Worm (Caenorhabditis elegans) whole organism, L1 larva: ENCODE data around the gene sos-1.

Experiments used
- C04F5.9 ChIP-seq: sonication (generic microtip); optimal IDR thresholded peaks from 2 replicates; lab custom pipeline; 2016; ENCODE audit warnings: missing genetic modification characterization, missing compliant biosample characterization
- C16A3.4 ChIP-seq: fragments of 150-350 bp; optimal IDR thresholded peaks from 2 replicates; lab custom pipeline; 2014; ENCODE audit warnings: missing biosample characterization, missing genetic modification characterization
- C34B4.2 ChIP-seq: sonication (generic microtip); optimal IDR thresholded peaks from 2 replicates; lab custom pipeline; 2017; ENCODE audit warnings: mild to moderate bottlenecking, missing genetic modification characterization, missing compliant biosample characterization
- F16B12.6 ChIP-seq: fragments of 150-350 bp; optimal IDR thresholded peaks from 2 replicates; lab custom pipeline; 2014; ENCODE audit warnings: missing biosample characterization, missing genetic modification characterization
- Y116A8C.19 ChIP-seq: sonication (generic microtip); optimal IDR thresholded peaks from 2 replicates; lab custom pipeline; 2016; ENCODE audit warnings: missing compliant biosample characterization, missing genetic modification characterization, borderline replicate concordance
- aha-1 ChIP-seq: fragments of 150-350 bp; optimal IDR thresholded peaks from 2 replicates; lab custom pipeline; 2014; ENCODE audit warnings: missing biosample characterization, missing genetic modification characterization
- aly-2 ChIP-seq: fragments of 150-350 bp; optimal IDR thresholded peaks from 2 replicates; lab custom pipeline; 2014; ENCODE audit warnings: missing biosample characterization, missing genetic modification characterization
- ama-1 ChIP-seq: fragments of 150-350 bp; optimal IDR thresholded peaks from 2 replicates; lab custom pipeline; 2014
- ceh-82 ChIP-seq, 3 experiments: fragments of 150-350 bp in 1 of 3; sonication (generic microtip) in 2 of 3; optimal IDR thresholded peaks; 2 replicates each; lab custom pipeline; 2014 to 2017; ENCODE audit warnings: missing biosample characterization in 3 of 3, missing genetic modification characterization in 3 of 3
- efl-1 ChIP-seq, 4 experiments: fragments of 150-350 bp; optimal IDR thresholded peaks in 3 of 4; peaks in 1 of 4; 1 replicate in 1 of 4; 2 replicates in 3 of 4; lab custom pipeline; 2014; ENCODE audit warnings: missing biosample characterization in 2 of 4, missing genetic modification characterization in 2 of 4, missing genetic modification reagents in 2 of 4
- elt-2 ChIP-seq: sonication (generic microtip); optimal IDR thresholded peaks from 2 replicates; lab custom pipeline; 2016; ENCODE audit warnings: missing genetic modification characterization, mild to moderate bottlenecking, inconsistent platforms, missing compliant biosample characterization, missing genetic modification reagents
- elt-3 ChIP-seq, 6 experiments: fragments of 150-350 bp in 1 of 6; sonication (generic microtip); optimal IDR thresholded peaks; 2 replicates each; lab custom pipeline; 2017 to 2018; ENCODE audit warnings: missing biosample characterization in 6 of 6, missing genetic modification characterization in 6 of 6, inconsistent platforms in 1 of 6
- ets-5 ChIP-seq: fragments of 200-800 bp; sonication (Bioruptor generic); IDR thresholded peaks from 2 replicates; pipeline ENCODE4 v1.3.6; 2022; ENCODE audit warnings: missing genetic modification characterization, missing compliant biosample characterization
- fkh-10 ChIP-seq: sonication (generic microtip); optimal IDR thresholded peaks from 2 replicates; lab custom pipeline; 2017; ENCODE audit warnings: missing biosample characterization, missing genetic modification reagents, missing genetic modification characterization
- fkh-8 ChIP-seq: sonication (generic microtip); optimal IDR thresholded peaks from 2 replicates; lab custom pipeline; 2016; ENCODE audit warnings: mild to moderate bottlenecking, missing genetic modification characterization, missing compliant biosample characterization
- fos-1 ChIP-seq: fragments of 150-350 bp; optimal IDR thresholded peaks from 2 replicates; lab custom pipeline; 2014; ENCODE audit warnings: missing biosample characterization, missing genetic modification characterization
- hlh-4 ChIP-seq: sonication (generic microtip); optimal IDR thresholded peaks from 2 replicates; lab custom pipeline; 2016; ENCODE audit warnings: mild to moderate bottlenecking, missing genetic modification characterization, missing compliant biosample characterization
- hpl-2 ChIP-seq: fragments of 150-350 bp; optimal IDR thresholded peaks from 2 replicates; lab custom pipeline; 2014; ENCODE audit warnings: missing biosample characterization, missing genetic modification reagents, missing genetic modification characterization
- irx-1 ChIP-seq: sonication (generic microtip); optimal IDR thresholded peaks from 2 replicates; lab custom pipeline; 2016; ENCODE audit warnings: missing genetic modification characterization, missing compliant biosample characterization
- isw-1 ChIP-seq: fragments of 200-800 bp; sonication (Bioruptor generic); IDR thresholded peaks from 2 replicates; pipeline ENCODE4 v1.3.6; 2022; ENCODE audit warnings: missing genetic modification characterization, missing compliant biosample characterization
- lin-13 ChIP-seq: fragments of 150-350 bp; optimal IDR thresholded peaks from 2 replicates; lab custom pipeline; 2014; ENCODE audit warnings: missing biosample characterization, missing genetic modification reagents, missing genetic modification characterization
- lin-14 ChIP-seq: fragments of 200-800 bp; sonication (Bioruptor generic); optimal IDR thresholded peaks from 2 replicates; lab custom pipeline; 2018; ENCODE audit warnings: mild to moderate bottlenecking, missing genetic modification characterization, moderate library complexity, missing compliant biosample characterization
- lin-15B ChIP-seq: fragments of 150-350 bp; sonication (generic microtip); optimal IDR thresholded peaks from 3 replicates; lab custom pipeline; 2014; ENCODE audit warnings: missing biosample characterization, missing genetic modification characterization
- lin-39 ChIP-seq: fragments of 150-350 bp; optimal IDR thresholded peaks from 2 replicates; lab custom pipeline; 2014; ENCODE audit warnings: missing biosample characterization, missing genetic modification reagents, missing genetic modification characterization
- lir-3 ChIP-seq: sonication (generic microtip); optimal IDR thresholded peaks from 2 replicates; lab custom pipeline; 2016; ENCODE audit warnings: mild to moderate bottlenecking, missing genetic modification characterization, moderate library complexity, missing compliant biosample characterization; ENCODE audit not compliant: poor library complexity
- lsy-2 ChIP-seq, 2 experiments: fragments of 150-350 bp; optimal IDR thresholded peaks; 2 replicates each; lab custom pipeline; 2014; ENCODE audit warnings: missing biosample characterization in 2 of 2, missing genetic modification characterization in 2 of 2
- mab-9 ChIP-seq: fragments of 200-800 bp; sonication (Bioruptor generic); IDR thresholded peaks from 2 replicates; pipeline ENCODE4 v1.3.6; 2022; ENCODE audit warnings: missing genetic modification reagents, missing genetic modification characterization, missing compliant biosample characterization
- mdl-1 ChIP-seq, 2 experiments: fragments of 150-350 bp; optimal IDR thresholded peaks; 2 replicates each; lab custom pipeline; 2014 to 2017; ENCODE audit warnings: missing biosample characterization in 2 of 2, missing genetic modification characterization in 2 of 2, inconsistent platforms in 1 of 2
- mef-2 ChIP-seq: fragments of 150-350 bp; optimal IDR thresholded peaks from 2 replicates; lab custom pipeline; 2014; ENCODE audit warnings: missing biosample characterization, missing genetic modification characterization
- mep-1 ChIP-seq: fragments of 150-350 bp; optimal IDR thresholded peaks from 2 replicates; lab custom pipeline; 2014; ENCODE audit warnings: missing biosample characterization, missing genetic modification characterization
- nhr-11 ChIP-seq: fragments of 150-350 bp; optimal IDR thresholded peaks from 2 replicates; lab custom pipeline; 2014; ENCODE audit warnings: missing biosample characterization, missing genetic modification characterization
- nhr-19 ChIP-seq: fragments of 200-800 bp; sonication (Bioruptor generic); conservative IDR thresholded peaks from 2 replicates; pipeline ENCODE4 v1.3.6; 2022; ENCODE audit warnings: missing genetic modification characterization, missing compliant biosample characterization
- nhr-28 ChIP-seq: fragments of 150-350 bp; optimal IDR thresholded peaks from 2 replicates; lab custom pipeline; 2014; ENCODE audit warnings: missing biosample characterization, missing genetic modification characterization
- nhr-47 ChIP-seq: sonication (generic microtip); optimal IDR thresholded peaks from 2 replicates; lab custom pipeline; 2016; ENCODE audit warnings: mild to moderate bottlenecking, missing genetic modification characterization, moderate library complexity, missing compliant biosample characterization
- nhr-76 ChIP-seq: sonication (generic microtip); optimal IDR thresholded peaks from 2 replicates; lab custom pipeline; 2017; ENCODE audit warnings: missing biosample characterization, missing genetic modification characterization
- nhr-85 ChIP-seq: sonication (generic microtip); peaks from one replicate; lab custom pipeline; 2016; ENCODE audit warnings: missing genetic modification characterization, inconsistent platforms, missing compliant biosample characterization
- nhr-90 ChIP-seq: sonication (generic microtip); optimal IDR thresholded peaks from 2 replicates; lab custom pipeline; 2016; ENCODE audit warnings: mild to moderate bottlenecking, missing genetic modification characterization, missing compliant biosample characterization; ENCODE audit not compliant: poor library complexity
- pax-3 ChIP-seq: fragments of 200-800 bp; sonication (Bioruptor generic); optimal IDR thresholded peaks from 2 replicates; lab custom pipeline; 2018; ENCODE audit warnings: mild to moderate bottlenecking, missing genetic modification characterization, moderate library complexity, missing compliant biosample characterization
- pqm-1 ChIP-seq: sonication (generic microtip); optimal IDR thresholded peaks from 3 replicates; lab custom pipeline; 2017; ENCODE audit warnings: missing biosample characterization, missing genetic modification characterization
- rnt-1 ChIP-seq: sonication (generic microtip); optimal IDR thresholded peaks from 2 replicates; lab custom pipeline; 2016; ENCODE audit warnings: mild to moderate bottlenecking, missing genetic modification characterization, moderate library complexity, missing compliant biosample characterization
- sox-4 ChIP-seq: sonication (generic microtip); optimal IDR thresholded peaks from 2 replicates; lab custom pipeline; 2016; ENCODE audit warnings: missing genetic modification characterization, missing compliant biosample characterization
- sptf-1 ChIP-seq: fragments of 150-350 bp; optimal IDR thresholded peaks from 2 replicates; lab custom pipeline; 2014; ENCODE audit warnings: missing biosample characterization, missing genetic modification characterization
- sup-37 ChIP-seq: fragments of 200-800 bp; sonication (Bioruptor generic); optimal IDR thresholded peaks from 2 replicates; lab custom pipeline; 2018; ENCODE audit warnings: mild to moderate bottlenecking, missing genetic modification characterization, missing compliant biosample characterization
- tbx-2 ChIP-seq: sonication (generic microtip); optimal IDR thresholded peaks from 2 replicates; lab custom pipeline; 2016; ENCODE audit warnings: missing genetic modification characterization, missing compliant biosample characterization
- unc-130 ChIP-seq: fragments of 150-350 bp; optimal IDR thresholded peaks from 2 replicates; lab custom pipeline; 2017; ENCODE audit warnings: missing biosample characterization, missing genetic modification characterization, inconsistent platforms
- unc-62 ChIP-seq: fragments of 150-350 bp; optimal IDR thresholded peaks from 2 replicates; lab custom pipeline; 2014; ENCODE audit warnings: missing biosample characterization, missing genetic modification reagents, missing genetic modification characterization
- unc-86 ChIP-seq: sonication (generic microtip); optimal IDR thresholded peaks from 2 replicates; lab custom pipeline; 2016; ENCODE audit warnings: missing genetic modification characterization, missing compliant biosample characterization
- unc-98 ChIP-seq: fragments of 200-800 bp; sonication (Bioruptor generic); IDR thresholded peaks from 2 replicates; pipeline ENCODE4 v1.3.6; 2022; ENCODE audit warnings: missing genetic modification characterization, missing compliant biosample characterization
- vab-15 ChIP-seq: sonication (generic microtip); optimal IDR thresholded peaks from 2 replicates; lab custom pipeline; 2017; ENCODE audit warnings: missing genotype, mild to moderate bottlenecking, missing genetic modification characterization, missing compliant biosample characterization
- zag-1 ChIP-seq: fragments of 150-350 bp; optimal IDR thresholded peaks from 2 replicates; lab custom pipeline; 2014; ENCODE audit warnings: missing biosample characterization, missing genetic modification characterization
- ztf-11 ChIP-seq, 2 experiments: sonication (generic microtip); optimal IDR thresholded peaks; 2 replicates each; lab custom pipeline; 2016 to 2017; ENCODE audit warnings: missing genetic modification characterization in 2 of 2, missing biosample characterization in 1 of 2, missing compliant biosample characterization in 1 of 2

The sos-1 gene

DNA sequence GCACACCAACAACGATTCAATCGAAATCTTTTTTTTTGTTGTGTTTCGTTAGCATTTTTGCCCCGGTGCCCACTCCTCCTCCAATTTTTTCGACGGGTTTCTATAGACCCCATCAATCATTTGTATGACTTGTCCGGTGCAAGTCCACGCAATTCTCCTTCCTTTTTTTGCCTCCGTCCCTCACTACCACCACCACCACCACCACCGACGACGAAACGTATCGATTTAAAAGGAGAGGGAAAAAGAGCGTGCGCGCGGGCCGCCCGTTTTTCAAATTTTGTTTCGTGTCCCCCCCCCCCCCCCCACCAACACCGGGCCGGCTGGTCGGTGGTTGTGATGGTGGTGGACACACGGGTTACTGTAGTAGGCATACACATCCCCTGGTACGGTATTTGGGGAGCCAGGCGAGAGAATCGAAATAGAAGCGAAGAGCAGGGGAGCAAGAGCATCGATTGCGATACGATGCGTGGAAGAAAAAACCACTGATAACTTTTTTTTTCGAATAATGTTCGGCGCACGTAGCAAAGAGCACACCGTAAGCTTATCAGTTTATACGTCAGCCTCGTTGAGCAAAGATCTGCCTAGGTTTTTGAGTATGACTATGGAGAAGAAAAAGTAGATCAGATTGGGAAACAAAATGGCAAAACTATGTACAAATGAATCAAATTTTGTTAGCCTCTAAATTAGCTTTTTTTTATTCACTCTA, 53.8 kb downstream of the sos-1 start:
- TF ChIP-seq nhr-90 = no peak
- no peak for TF ChIP-seq sup-37 (GFP tag; lab: Kevin White, UChicago)
- no peak for TF ChIP-seq sox-4 (tag; lab: Kevin White, UChicago)
- TF ChIP-seq isw-1 (GFP tag; lab: Robert Waterston, UW) = no peak
- peak; percentile 20 for TF ChIP-seq nhr-85 (tag; lab: Kevin White, UChicago)
- no peak for TF ChIP-seq F16B12.6 (tag; lab: Kevin White, UChicago)
- no peak for TF ChIP-seq nhr-28 (tag; lab: Kevin White, UChicago)
- TF ChIP-seq ceh-82 (tag; optimal IDR thresholded peaks at IDR 0.05; lab: Kevin White, UChicago) = peak in 1 of 3 experiments; percentile 17
- no peak for TF ChIP-seq unc-86 (tag; lab: Kevin White, UChicago)
- no peak for TF ChIP-seq unc-98 (GFP tag; lab: Robert Waterston, UW)
- TF ChIP-seq nhr-76 (tag; lab: Kevin White, UChicago) = no peak
- no peak for TF ChIP-seq lir-3
- no peak for TF ChIP-seq aha-1 (tag; lab: Kevin White, UChicago)
- TF ChIP-seq lin-14 = peak; percentile 66
- TF ChIP-seq fos-1 (tag; lab: Kevin White, UChicago) = no peak
- TF ChIP-seq hlh-4 (tag; lab: Kevin White, UChicago) = no peak
- no peak for TF ChIP-seq lin-13 (GFP tag; lab: Kevin White, UChicago)
- no peak for TF ChIP-seq sptf-1 (tag; lab: Kevin White, UChicago)
- TF ChIP-seq unc-130 (tag; lab: Kevin White, UChicago) = no peak
- TF ChIP-seq efl-1 (optimal IDR thresholded peaks at IDR 0.05; lab: Kevin White, UChicago) = no peak
- no peak for TF ChIP-seq efl-1 (GFP tag; optimal IDR thresholded peaks at IDR 0.05 in 1 of 2; lab: Kevin White, UChicago)
- no peak for TF ChIP-seq C04F5.9
- no peak for TF ChIP-seq aly-2 (tag; lab: Kevin White, UChicago)
- no peak for TF ChIP-seq pax-3 (tag; lab: Kevin White, UChicago)
- TF ChIP-seq tbx-2 (tag; lab: Kevin White, UChicago) = peak; percentile 25
- no peak for TF ChIP-seq nhr-19
- peak; percentile 36 for TF ChIP-seq unc-62 (GFP tag; lab: Kevin White, UChicago)
- TF ChIP-seq lsy-2 (tag; optimal IDR thresholded peaks at IDR 0.05; lab: Kevin White, UChicago) = no peak
- no peak for TF ChIP-seq rnt-1 (tag; lab: Kevin White, UChicago)
- TF ChIP-seq fkh-8 (tag; lab: Kevin White, UChicago) = no peak
- TF ChIP-seq elt-3 (tag; optimal IDR thresholded peaks at IDR 0.05; lab: Kevin White, UChicago) = no peak
- TF ChIP-seq ets-5 = no peak
- peak; percentile 20 for TF ChIP-seq lin-39 (tag; lab: Kevin White, UChicago)
- TF ChIP-seq nhr-47 = no peak
- TF ChIP-seq irx-1 (tag; lab: Kevin White, UChicago) = no peak
- 0 out of 2 replicates have a peak, but pooled peaks have one; percentile 28 for TF ChIP-seq mab-9 (GFP tag; lab: Robert Waterston, UW)
- TF ChIP-seq pqm-1 (tag; lab: Kevin White, UChicago) = no peak
- no peak for TF ChIP-seq mdl-1 (tag; optimal IDR thresholded peaks at IDR 0.05; lab: Kevin White, UChicago)
- TF ChIP-seq mep-1 (tag; lab: Kevin White, UChicago) = no peak
- TF ChIP-seq ztf-11 (tag; optimal IDR thresholded peaks at IDR 0.05; lab: Kevin White, UChicago) = peak in 1 of 2 experiments; percentile 33
- TF ChIP-seq ama-1 (lab: Kevin White, UChicago) = no peak
- TF ChIP-seq C16A3.4 = no peak
- no peak for TF ChIP-seq mef-2
- no peak for TF ChIP-seq C34B4.2 (tag; lab: Kevin White, UChicago)
- TF ChIP-seq Y116A8C.19 = no peak
- no peak for TF ChIP-seq vab-15 (tag; lab: Kevin White, UChicago)
- TF ChIP-seq fkh-10 (GFP tag; lab: Kevin White, UChicago) = no peak
- no peak for TF ChIP-seq hpl-2 (GFP tag; lab: Kevin White, UChicago)
- no peak for TF ChIP-seq lin-15B
- no peak for TF ChIP-seq elt-2 (tag; lab: Kevin White, UChicago)
- no peak for TF ChIP-seq zag-1 (tag; lab: Kevin White, UChicago)
- TF ChIP-seq nhr-11 = no peak
- TF ChIP-seq, all 84 proteins: peak for 8
